Worm (Caenorhabditis elegans) whole organism, young adult: ENCODE measurements around the gene nhr-120.

Experiments used
- B0261.1 ChIP-seq: sonication (generic microtip); optimal IDR thresholded peaks from 2 replicates; lab custom pipeline; 2016; ENCODE audit warnings: mild to moderate bottlenecking, missing genetic modification characterization, moderate library complexity, missing compliant biosample characterization
- C06A6.2 ChIP-seq: fragments of 200-800 bp; sonication (Bioruptor generic); conservative IDR thresholded peaks from 2 replicates; pipeline ENCODE4 v1.3.6; 2022; ENCODE audit warnings: missing genetic modification characterization, missing compliant biosample characterization
- D2030.7 ChIP-seq: fragments of 200-800 bp; sonication (Bioruptor generic); IDR thresholded peaks from 2 replicates; pipeline ENCODE4 v1.3.6; 2022; ENCODE audit warnings: missing genetic modification reagents, missing genetic modification characterization, missing compliant biosample characterization
- F33H1.4 ChIP-seq: fragments of 200-800 bp; sonication (Bioruptor generic); IDR thresholded peaks from 2 replicates; pipeline ENCODE4 v1.3.6; 2022; ENCODE audit warnings: missing genetic modification reagents, missing genetic modification characterization, missing compliant biosample characterization
- K12H6.12 ChIP-seq: fragments of 200-800 bp; sonication (Bioruptor generic); optimal IDR thresholded peaks from 2 replicates; lab custom pipeline; 2018; ENCODE audit warnings: mild to moderate bottlenecking, missing genetic modification characterization, missing compliant biosample characterization
- T26A5.8 ChIP-seq: sonication (generic microtip); optimal IDR thresholded peaks from 2 replicates; lab custom pipeline; 2016; ENCODE audit warnings: missing genetic modification characterization, missing compliant biosample characterization
- Y67H2A.10 ChIP-seq: fragments of 200-800 bp; sonication (Bioruptor generic); conservative IDR thresholded peaks from 2 replicates; pipeline ENCODE4 v1.3.6; 2022; ENCODE audit warnings: missing genetic modification reagents, missing genetic modification characterization, missing compliant biosample characterization
- Y95B8A.8 ChIP-seq: fragments of 200-800 bp; sonication (Bioruptor generic); IDR thresholded peaks from 2 replicates; pipeline ENCODE4 v1.3.6; 2022; ENCODE audit warnings: missing genetic modification reagents, missing genetic modification characterization, missing compliant biosample characterization
- aptf-3 ChIP-seq: fragments of 200-800 bp; sonication (Bioruptor generic); IDR thresholded peaks from 2 replicates; pipeline ENCODE4 v1.3.6; 2022; ENCODE audit warnings: missing genetic modification characterization, missing compliant biosample characterization
- atf-7 ChIP-seq: sonication (generic microtip); optimal IDR thresholded peaks from 2 replicates; lab custom pipeline; 2017; ENCODE audit warnings: mild to moderate bottlenecking, missing genetic modification characterization, missing compliant biosample characterization
- athp-1 ChIP-seq: sonication (generic microtip); optimal IDR thresholded peaks from 2 replicates; lab custom pipeline; 2017; ENCODE audit warnings: mild to moderate bottlenecking, missing genetic modification characterization, missing compliant biosample characterization
- ceh-100 ChIP-seq: fragments of 200-800 bp; sonication (Bioruptor generic); IDR thresholded peaks from 2 replicates; pipeline ENCODE4 v1.3.6; 2022; ENCODE audit warnings: missing genetic modification reagents, missing genetic modification characterization, missing compliant biosample characterization
- hmg-1.2 ChIP-seq: fragments of 200-800 bp; sonication (Bioruptor generic); IDR thresholded peaks from 2 replicates; pipeline ENCODE4 v1.3.6; 2022; ENCODE audit warnings: missing genetic modification reagents, missing genetic modification characterization, missing compliant biosample characterization
- hrde-1 ChIP-seq: sonication (generic microtip); optimal IDR thresholded peaks from 2 replicates; lab custom pipeline; 2016; ENCODE audit warnings: missing genetic modification characterization, mild to moderate bottlenecking, missing compliant biosample characterization, moderate library complexity, missing genotype, missing genetic modification reagents, borderline replicate concordance
- lag-1 ChIP-seq: fragments of 200-800 bp; sonication (Bioruptor generic); IDR thresholded peaks from 2 replicates; pipeline ENCODE4 v1.3.6; 2022; ENCODE audit warnings: missing genetic modification reagents, missing genetic modification characterization, missing compliant biosample characterization
- let-607 ChIP-seq, 2 experiments: fragments of 200-800 bp in 1 of 2; sonication (Bioruptor generic) in 1 of 2; sonication (generic microtip) in 1 of 2; optimal IDR thresholded peaks; 2 replicates each; lab custom pipeline; 2016 to 2018; ENCODE audit warnings: mild to moderate bottlenecking in 2 of 2, missing compliant biosample characterization in 2 of 2, missing genetic modification characterization in 2 of 2, moderate library complexity in 2 of 2, missing genotype in 1 of 2
- lin-26 ChIP-seq: fragments of 200-800 bp; sonication (Bioruptor generic); IDR thresholded peaks from 2 replicates; pipeline ENCODE4 v1.3.6; 2022; ENCODE audit warnings: missing genetic modification reagents, missing genetic modification characterization, missing compliant biosample characterization
- madf-10 ChIP-seq: sonication (generic microtip); optimal IDR thresholded peaks from 2 replicates; lab custom pipeline; 2016; ENCODE audit warnings: mild to moderate bottlenecking, missing genetic modification characterization, missing compliant biosample characterization
- madf-3 ChIP-seq: fragments of 200-800 bp; sonication (Bioruptor generic); IDR thresholded peaks from 2 replicates; pipeline ENCODE4 v1.3.6; 2022; ENCODE audit warnings: missing genetic modification reagents, missing genetic modification characterization, missing compliant biosample characterization
- mcd-1 ChIP-seq: fragments of 200-800 bp; sonication (Bioruptor generic); IDR thresholded peaks from 2 replicates; pipeline ENCODE4 v1.3.6; 2022; ENCODE audit warnings: missing genetic modification reagents, missing genetic modification characterization, missing compliant biosample characterization
- mxl-1 ChIP-seq: sonication (generic microtip); optimal IDR thresholded peaks from 2 replicates; lab custom pipeline; 2016; ENCODE audit warnings: missing genetic modification characterization, missing compliant biosample characterization
- nhr-27 ChIP-seq: fragments of 200-800 bp; sonication (Bioruptor generic); optimal IDR thresholded peaks from 2 replicates; lab custom pipeline; 2018; ENCODE audit warnings: mild to moderate bottlenecking, missing genetic modification characterization, moderate library complexity, missing compliant biosample characterization
- nhr-80 ChIP-seq: sonication (generic microtip); optimal IDR thresholded peaks from 2 replicates; lab custom pipeline; 2016; ENCODE audit warnings: missing genetic modification characterization, missing compliant biosample characterization
- pbrm-1 ChIP-seq: fragments of 200-800 bp; sonication (Bioruptor generic); IDR thresholded peaks from 2 replicates; pipeline ENCODE4 v1.3.6; 2022; ENCODE audit warnings: missing genetic modification reagents, missing genetic modification characterization, missing compliant biosample characterization
- pha-4 ChIP-seq: fragments of 150-350 bp; sonication (generic microtip); optimal IDR thresholded peaks from 2 replicates; lab custom pipeline; 2014; ENCODE audit warnings: missing biosample characterization, missing genetic modification reagents, missing genetic modification characterization
- repo-1 ChIP-seq: sonication (generic microtip); optimal IDR thresholded peaks from 2 replicates; lab custom pipeline; 2017; ENCODE audit warnings: mild to moderate bottlenecking, missing genetic modification characterization, missing compliant biosample characterization
- sea-2 ChIP-seq: fragments of 200-800 bp; sonication (Bioruptor generic); IDR thresholded peaks from 2 replicates; pipeline ENCODE4 v1.3.6; 2022; ENCODE audit warnings: missing genetic modification characterization, missing compliant biosample characterization
- tbp1 ChIP-seq: fragments of 200-800 bp; sonication (Bioruptor generic); optimal IDR thresholded peaks from 2 replicates; lab custom pipeline; 2018; ENCODE audit warnings: mild to moderate bottlenecking, missing genetic modification characterization, missing compliant biosample characterization
- tlf-1 ChIP-seq: fragments of 200-800 bp; sonication (Bioruptor generic); optimal IDR thresholded peaks from 2 replicates; lab custom pipeline; 2018; ENCODE audit warnings: mild to moderate bottlenecking, missing genetic modification characterization, missing compliant biosample characterization
- xnd-1 ChIP-seq: sonication (generic microtip); optimal IDR thresholded peaks from 2 replicates; lab custom pipeline; 2016; ENCODE audit warnings: missing genotype, missing genetic modification reagents, missing genetic modification characterization, missing compliant biosample characterization
- ztf-25 ChIP-seq: fragments of 200-800 bp; sonication (Bioruptor generic); IDR thresholded peaks from 2 replicates; pipeline ENCODE4 v1.3.6; 2022; ENCODE audit warnings: missing genetic modification reagents, missing genetic modification characterization, missing compliant biosample characterization

The nhr-120 gene

ce11 chrX:6606991-6607390, 33.4 kb downstream of the nhr-120 start, which contains the start of gene cpr-6 (continued):
- TF ChIP-seq ztf-25 (GFP tag; lab: Robert Waterston, UW) (no peak), repo-1 (tag; lab: Kevin White, UChicago) (no peak), Y95B8A.8 (GFP tag; lab: Robert Waterston, UW) (no peak), aptf-3 (GFP tag; lab: Robert Waterston, UW) (no peak), xnd-1 (tag; lab: Kevin White, UChicago) (no peak), mcd-1 (GFP tag; lab: Robert Waterston, UW) (no peak), nhr-80 (tag; lab: Kevin White, UChicago) (peak; percentile 76), athp-1 (tag; lab: Kevin White, UChicago) (no peak), sea-2 (GFP tag; lab: Robert Waterston, UW) (no peak), nhr-27 (no peak), T26A5.8 (no peak), lin-26 (no peak), tlf-1 (GFP tag; lab: Kevin White, UChicago) (no peak), lag-1 (GFP tag; lab: Robert Waterston, UW) (no peak), mxl-1 (tag; lab: Kevin White, UChicago) (no peak)

- TF ChIP-seq atf-7 (tag; lab: Kevin White, UChicago): no peak
- no peak for TF ChIP-seq Y67H2A.10 (GFP tag; lab: Robert Waterston, UW)
- TF ChIP-seq ceh-100 (GFP tag; lab: Robert Waterston, UW): no peak
- no peak for TF ChIP-seq C06A6.2 (GFP tag; lab: Robert Waterston, UW)
- TF ChIP-seq pha-4 (tag; lab: Kevin White, UChicago): no peak
Measured at ce11 chrX:6603098-6603497, 37.3 kb downstream of the nhr-120 start, which contains the start of gene F23G4.1. TSS of gene F23G4.1 (minus strand) at chrX:6603198.

ce11 chrX:6601967-6602366, 38.5 kb downstream of the nhr-120 start:
- TF ChIP-seq madf-10 (tag; lab: Kevin White, UChicago) (no peak), madf-3 (no peak), F33H1.4 (no peak), B0261.1 (tag; lab: Kevin White, UChicago) (no peak), hrde-1 (tag; lab: Kevin White, UChicago) (no peak), K12H6.12 (no peak), lin-26 (no peak)

ce11 chrX:6601155-6601554, 39.3 kb downstream of the nhr-120 start:
- peak; percentile 55; the same call in 1 of the 2 replicates for TF ChIP-seq D2030.7 (GFP tag; lab: Robert Waterston, UW)
- peak; percentile 73 for TF ChIP-seq lin-26
- TF ChIP-seq ztf-25 (GFP tag; lab: Robert Waterston, UW): 0 out of 2 replicates have a peak, but pooled peaks have one; percentile 42
- 0 out of 2 replicates have a peak, but pooled peaks have one; percentile 35 for TF ChIP-seq pbrm-1 (GFP tag; lab: Robert Waterston, UW)
- TF ChIP-seq B0261.1 (tag; lab: Kevin White, UChicago): peak; percentile 34
- peak; percentile 29 for TF ChIP-seq tbp1 (GFP tag; lab: Kevin White, UChicago)
- TF ChIP-seq hmg-1.2 (GFP tag; lab: Robert Waterston, UW): peak; percentile 35; the same call in 1 of the 2 replicates

- TF ChIP-seq let-607 (tag; optimal IDR thresholded peaks at IDR 0.05; lab: Kevin White, UChicago): no peak
- TF ChIP-seq madf-3: no peak
- TF ChIP-seq, all 124 proteins: peak for 0
Measured at ce11 chrX:6598732-6599131, 41.7 kb downstream of the nhr-120 start, which contains the start of gene hic-1. TSS of gene hic-1 (minus strand) at chrX:6598832.
